Worm (Caenorhabditis elegans) whole organism, mixed stage, embryonic: ENCODE data around the gene inx-18.
A peak's percentile ranks its signal among the peaks of the same experiment; 100 is the strongest.

Experiments used
- M03D4.4 ChIP-seq: sonication (generic microtip); optimal IDR thresholded peaks from 2 replicates; lab custom pipeline; 2017; ENCODE audit warnings: mild to moderate bottlenecking, missing genetic modification characterization, missing compliant biosample characterization
- bed-3 ChIP-seq: fragments of 200-800 bp; sonication (Bioruptor generic); optimal IDR thresholded peaks from 3 replicates; lab custom pipeline; 2018; ENCODE audit warnings: mild to moderate bottlenecking, missing genetic modification characterization, moderate library complexity, missing compliant biosample characterization
- ceh-43 ChIP-seq: fragments of 200-800 bp; sonication (Bioruptor generic); optimal IDR thresholded peaks from 2 replicates; lab custom pipeline; 2018; ENCODE audit warnings: mild to moderate bottlenecking, missing genetic modification characterization, moderate library complexity, missing compliant biosample characterization
- ces-1 ChIP-seq: fragments of 150-350 bp; optimal IDR thresholded peaks from 2 replicates; lab custom pipeline; 2014; ENCODE audit warnings: missing biosample characterization, missing genetic modification reagents, missing genetic modification characterization
- cnd-1 ChIP-seq: fragments of 200-800 bp; sonication (Bioruptor generic); optimal IDR thresholded peaks from 2 replicates; lab custom pipeline; 2018; ENCODE audit warnings: mild to moderate bottlenecking, missing genetic modification characterization, missing compliant biosample characterization
- elt-1 ChIP-seq: sonication (generic microtip); optimal IDR thresholded peaks from 2 replicates; lab custom pipeline; 2017; ENCODE audit warnings: missing genetic modification characterization, mild to moderate bottlenecking, missing compliant biosample characterization, antibody characterized with exemption, moderate library complexity, borderline replicate concordance; ENCODE audit not compliant: insufficient read depth
- lin-13 ChIP-seq: fragments of 150-350 bp; optimal IDR thresholded peaks from 2 replicates; lab custom pipeline; 2014; ENCODE audit warnings: missing biosample characterization, missing genetic modification characterization
- lin-32 ChIP-seq: fragments of 200-800 bp; sonication (Bioruptor generic); optimal IDR thresholded peaks from 2 replicates; lab custom pipeline; 2018; ENCODE audit warnings: mild to moderate bottlenecking, missing genetic modification characterization, missing compliant biosample characterization
- lsy-2 ChIP-seq: fragments of 150-350 bp; optimal IDR thresholded peaks from 2 replicates; lab custom pipeline; 2014; ENCODE audit warnings: missing biosample characterization, missing genetic modification characterization
- mls-2 ChIP-seq: sonication (generic microtip); optimal IDR thresholded peaks from 2 replicates; lab custom pipeline; 2016; ENCODE audit warnings: mild to moderate bottlenecking, missing genetic modification characterization, moderate library complexity, missing compliant biosample characterization
- nhr-237 ChIP-seq: fragments of 150-350 bp; optimal IDR thresholded peaks from 2 replicates; lab custom pipeline; 2014; ENCODE audit warnings: missing biosample characterization, missing genetic modification characterization
- nhr-28 ChIP-seq: fragments of 150-350 bp; optimal IDR thresholded peaks from 2 replicates; lab custom pipeline; 2014; ENCODE audit warnings: missing biosample characterization, missing genetic modification characterization
- nhr-76 ChIP-seq: sonication (generic microtip); optimal IDR thresholded peaks from 2 replicates; lab custom pipeline; 2017; ENCODE audit warnings: missing biosample characterization, missing genetic modification characterization
- sptf-1 ChIP-seq: sonication (generic microtip); optimal IDR thresholded peaks from 2 replicates; lab custom pipeline; 2017; ENCODE audit warnings: mild to moderate bottlenecking, missing genetic modification characterization, moderate library complexity, missing compliant biosample characterization
- unc-62 ChIP-seq: fragments of 150-350 bp; optimal IDR thresholded peaks from 2 replicates; lab custom pipeline; 2014; ENCODE audit warnings: missing biosample characterization, missing genetic modification reagents, missing genetic modification characterization
- zip-8 ChIP-seq: fragments of 150-350 bp; optimal IDR thresholded peaks from 2 replicates; lab custom pipeline; 2014; ENCODE audit warnings: missing biosample characterization, missing genetic modification characterization
- ztf-11 ChIP-seq: fragments of 150-350 bp; optimal IDR thresholded peaks from 2 replicates; lab custom pipeline; 2014; ENCODE audit warnings: missing biosample characterization, missing genetic modification characterization

inx-18 gene

DNA sequence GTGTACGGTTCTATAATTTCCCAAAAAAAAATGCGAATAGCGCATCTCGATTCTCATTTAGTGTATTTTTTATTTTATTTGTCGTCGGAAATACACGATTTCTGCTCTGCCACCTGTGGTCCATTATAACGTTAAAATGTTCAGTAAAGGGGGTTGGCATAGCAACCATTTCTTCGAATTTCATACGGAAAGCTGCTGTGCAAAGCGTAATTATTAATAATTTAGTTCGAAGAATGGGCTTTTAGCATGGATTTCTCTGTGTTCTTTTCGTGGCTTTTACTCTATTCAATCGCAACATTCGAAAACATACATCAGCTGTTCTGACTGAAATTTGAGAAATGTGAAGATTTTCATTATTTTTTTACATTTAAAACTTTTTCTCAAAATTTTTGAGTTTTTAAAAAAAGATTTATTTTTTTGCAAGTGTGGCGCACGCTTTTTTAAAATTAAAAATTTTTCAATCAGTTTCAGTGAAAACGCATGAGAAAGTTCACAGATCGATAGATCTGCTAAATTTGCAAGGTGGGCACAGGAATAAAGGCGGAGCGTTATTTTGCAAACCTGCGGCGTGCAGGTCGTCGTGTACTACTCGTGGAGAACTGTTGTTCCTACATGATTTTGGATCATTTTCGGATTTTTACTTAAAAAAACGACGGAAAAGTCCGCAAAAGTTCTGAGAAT lies 52.5 kb downstream of the inx-18 start:
- TF ChIP-seq nhr-28 (tag; lab: Kevin White, UChicago) (no peak), mls-2 (tag; lab: Kevin White, UChicago) (no peak), ceh-43 (GFP tag; lab: Kevin White, UChicago) (no peak), lin-13 (tag; lab: Kevin White, UChicago) (no peak), zip-8 (no peak), unc-62 (GFP tag; lab: Kevin White, UChicago) (no peak), M03D4.4 (tag; lab: Kevin White, UChicago) (no peak), sptf-1 (tag; lab: Kevin White, UChicago) (no peak), cnd-1 (no peak), nhr-237 (tag; lab: Kevin White, UChicago) (no peak), ces-1 (GFP tag; lab: Kevin White, UChicago) (no peak)

DNA sequence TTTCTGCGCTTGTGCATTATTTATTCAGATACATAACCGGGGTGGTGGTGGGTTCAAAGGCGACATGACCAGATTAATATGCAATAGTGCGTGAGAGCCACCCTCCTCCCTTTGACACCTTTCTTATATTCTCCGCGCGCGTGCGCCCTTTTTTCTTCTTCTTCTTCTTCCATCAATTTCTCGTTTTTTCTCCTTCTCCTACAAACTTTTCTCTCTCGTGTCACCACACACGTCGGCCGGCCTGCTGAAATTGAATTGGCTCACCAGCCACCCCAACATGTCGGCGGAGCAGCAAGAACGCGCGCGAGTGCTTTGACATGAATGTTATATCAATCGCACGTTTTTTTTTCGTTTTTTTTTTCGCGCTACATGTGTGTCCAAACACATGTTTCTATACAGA lies 53.4 kb downstream of the inx-18 start:
- TF ChIP-seq lsy-2 (tag; lab: Kevin White, UChicago) (no peak), ces-1 (GFP tag; lab: Kevin White, UChicago) (peak; percentile 21), elt-1 (tag; lab: Kevin White, UChicago) (no peak), lin-32 (GFP tag; lab: Kevin White, UChicago) (no peak), nhr-76 (tag; lab: Kevin White, UChicago) (no peak), nhr-28 (tag; lab: Kevin White, UChicago) (no peak), ztf-11 (tag; lab: Kevin White, UChicago) (no peak), bed-3 (GFP tag; lab: Kevin White, UChicago) (no peak)

ce11 chrIV:661623-662022 lies 55.5 kb downstream of the inx-18 start:
- TF ChIP-seq unc-62 (GFP tag; lab: Kevin White, UChicago) (peak; percentile 47), lin-13 (tag; lab: Kevin White, UChicago) (no peak)
- TF ChIP-seq, all 35 proteins: peak for 1
